Fruit fly (Drosophila melanogaster) whole organism, pupa: Measurements from ENCODE around the gene Hsp67Bc.

Experiments
- CG12605 ChIP-seq: fragments of 200-800 bp; sonication (Bioruptor generic); IDR thresholded peaks from 2 replicates; pipeline ENCODE4 v1.3.6; 2022; ENCODE audit warnings: missing biosample characterization, missing genetic modification characterization
- CG13204 ChIP-seq: fragments of 200-800 bp; sonication (Bioruptor generic); optimal IDR thresholded peaks from 2 replicates; lab custom pipeline; 2018; ENCODE audit warnings: missing biosample characterization, mild to moderate bottlenecking, missing genetic modification characterization, moderate library complexity
- CG17806 ChIP-seq: fragments of 200-800 bp; sonication (Bioruptor generic); optimal IDR thresholded peaks from 2 replicates; lab custom pipeline; 2018; ENCODE audit warnings: missing biosample characterization, mild to moderate bottlenecking, missing genetic modification characterization, moderate library complexity
- CG32121 ChIP-seq: fragments of 200-800 bp; sonication (Bioruptor generic); IDR thresholded peaks from 2 replicates; pipeline ENCODE4 v1.3.6; 2022; ENCODE audit warnings: missing biosample characterization, missing genetic modification characterization
- CG4496 ChIP-seq: fragments of 200-800 bp; sonication (Bioruptor generic); IDR thresholded peaks from 3 replicates; pipeline ENCODE4 v1.3.6; 2022; ENCODE audit warnings: missing biosample characterization, missing genetic modification characterization
- EcR ChIP-seq: fragments of 200-800 bp; sonication (Bioruptor generic); optimal IDR thresholded peaks from 3 replicates; lab custom pipeline; 2019; ENCODE audit warnings: missing biosample characterization, missing genetic modification characterization, mild to moderate bottlenecking, moderate library complexity, missing genetic modification reagents
- Ets98B ChIP-seq: fragments of 200-800 bp; sonication (Bioruptor generic); IDR thresholded peaks from 2 replicates; pipeline ENCODE4 v1.3.6; 2022; ENCODE audit warnings: missing biosample characterization, missing genetic modification characterization
- Pif1B ChIP-seq: fragments of 200-800 bp; sonication (Bioruptor generic); optimal IDR thresholded peaks from 3 replicates; lab custom pipeline; 2016; ENCODE audit warnings: missing biosample characterization, missing genetic modification characterization
- Snoo ChIP-seq: fragments of 200-800 bp; sonication (Bioruptor generic); optimal IDR thresholded peaks from 3 replicates; lab custom pipeline; 2017; ENCODE audit warnings: missing biosample characterization, mild to moderate bottlenecking, missing genetic modification characterization, inconsistent platforms
- fd96Ca ChIP-seq: fragments of 200-800 bp; sonication (Bioruptor generic); IDR thresholded peaks from 3 replicates; pipeline ENCODE4 v1.3.6; 2022; ENCODE audit warnings: missing biosample characterization, missing genetic modification characterization
- rn ChIP-seq: fragments of 200-800 bp; sonication (Bioruptor generic); IDR thresholded peaks from 2 replicates; pipeline ENCODE4 v1.3.6; 2022; ENCODE audit warnings: missing biosample characterization, missing genetic modification characterization

- TF ChIP-seq CG12605 (no peak), CG32121 (GFP tag; lab: Robert Waterston, UW) (no peak), Snoo (tag; lab: Kevin White, UChicago) (no peak), CG17806 (no peak), CG4496 (GFP tag; lab: Robert Waterston, UW) (no peak), Pif1B (GFP tag; lab: Kevin White, UChicago) (no peak), Ets98B (GFP tag; lab: Robert Waterston, UW) (no peak), fd96Ca (GFP tag; lab: Robert Waterston, UW) (no peak), EcR (GFP tag; lab: Kevin White, UChicago) (no peak), CG13204 (GFP tag; lab: Kevin White, UChicago) (no peak), rn (GFP tag; lab: Robert Waterston, UW) (no peak)
Measured at dm6 chr3L:9420819-9421130, 48.5 kb upstream of the Hsp67Bc start.
